Fruit fly (Drosophila melanogaster): ENCODE data around the gene Gr22f.

The Gr22f gene

dm6 chr2L:1735133-1735532, 21.1 kb downstream of the Gr22f start (continued):
- no peak for TF ChIP-seq dmrt11E (tag; optimal IDR thresholded peaks at IDR 0.05)
- TF ChIP-seq disco-r (GFP tag; optimal IDR thresholded peaks at IDR 0.05) = no peak
- peak; percentile 10 for TF ChIP-seq CG17359 (tag; optimal IDR thresholded peaks at IDR 0.05)
- no peak for TF ChIP-seq CG18262 (tag; optimal IDR thresholded peaks at IDR 0.05)
- peak; percentile 22 for TF ChIP-seq unpg (GFP tag; optimal IDR thresholded peaks at IDR 0.05)
- TF ChIP-seq gt (GFP tag; IDR thresholded peaks at IDR 0.05) = no peak
- TF ChIP-seq CG2129 (GFP tag; IDR thresholded peaks at IDR 0.05; ENCODE audit: partially characterized antibody) = no peak
- no peak for TF ChIP-seq eyg (GFP tag; optimal IDR thresholded peaks at IDR 0.05)
- no peak for TF ChIP-seq Fer1 (GFP tag; optimal IDR thresholded peaks at IDR 0.05)
- TF ChIP-seq Vsx1 (GFP tag; optimal IDR thresholded peaks at IDR 0.05) = peak; percentile 11
- no peak for TF ChIP-seq CG13296 (GFP tag; optimal IDR thresholded peaks at IDR 0.05)
- TF ChIP-seq CG15601 (tag; optimal IDR thresholded peaks at IDR 0.05) = peak; percentile 49
- no peak for TF ChIP-seq zfh1 (GFP tag; IDR thresholded peaks at IDR 0.05)
- TF ChIP-seq CG17361 (GFP tag; IDR thresholded peaks at IDR 0.05) = no peak
- TF ChIP-seq Asciz (GFP tag; optimal IDR thresholded peaks at IDR 0.05) = peak; percentile 18

dm6 chr2L:1733155-1733813, 23.0 kb downstream of the Gr22f start:
- no peak for TF ChIP-seq E2f1 (GFP tag; IDR thresholded peaks at IDR 0.05)
- TF ChIP-seq Sry-δ (GFP tag; optimal IDR thresholded peaks at IDR 0.05) = no peak
- TF ChIP-seq chinmo (GFP tag; IDR thresholded peaks at IDR 0.05; ENCODE audit: partially characterized antibody) = 0 out of 4 replicates have a peak, but pooled peaks have one; percentile 22
- no peak for TF ChIP-seq CG6765 (GFP tag; optimal IDR thresholded peaks at IDR 0.05)
- peak; percentile 67 for TF ChIP-seq kni (GFP tag; optimal IDR thresholded peaks at IDR 0.05)
- peak; percentile 33 for TF ChIP-seq Med (GFP tag)

DNA sequence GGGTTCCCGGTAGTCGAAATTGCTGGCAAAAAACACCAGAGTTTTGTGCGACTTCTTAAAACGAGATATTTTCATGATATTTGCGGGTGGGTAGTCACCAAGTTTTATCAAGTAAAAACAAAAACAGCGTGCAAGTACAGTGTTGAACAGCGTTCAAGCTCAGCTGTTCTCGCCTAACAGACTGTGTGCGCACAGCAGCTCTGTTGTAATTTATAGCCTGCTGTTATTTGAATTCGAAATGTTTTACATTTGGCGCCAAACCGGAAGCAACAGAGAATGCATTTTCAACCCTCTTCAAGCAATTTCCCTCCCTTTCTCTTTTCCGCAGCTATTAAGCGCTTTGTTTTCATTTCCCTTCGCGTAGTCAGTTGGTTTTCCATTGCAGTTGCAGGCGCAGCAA, 24.1 kb downstream of the Gr22f start, which contains the start of the genes CG17652 and CG17646:
Gene CG17652, minus strand, starts transcription at position 168 of the 400 bp plus-strand sequence.
Gene CG17646, plus strand, starts transcription at position 336 of the 400 bp plus-strand sequence.
- TF ChIP-seq trem (tag; optimal IDR thresholded peaks at IDR 0.05) (peak; percentile 46), ci (GFP tag; IDR thresholded peaks at IDR 0.05) (peak; percentile 69), bsh (GFP tag; optimal IDR thresholded peaks at IDR 0.05) (peak in 1 of 2 experiments; percentile 2), stwl (tag; optimal IDR thresholded peaks at IDR 0.05) (peak; percentile 33), dm (GFP tag; optimal IDR thresholded peaks at IDR 0.05) (peak; percentile 22), sr (GFP tag; IDR thresholded peaks at IDR 0.05) (peak; percentile 47; the same call in 1 of the 3 replicates), slou (GFP tag; optimal IDR thresholded peaks at IDR 0.05) (no peak), org-1 (GFP tag; optimal IDR thresholded peaks at IDR 0.05) (no peak), corto (GFP tag; optimal IDR thresholded peaks at IDR 0.05) (no peak), NC2α (GFP tag; optimal IDR thresholded peaks at IDR 0.05) (no peak), Blimp-1 (GFP tag; optimal IDR thresholded peaks at IDR 0.05) (no peak), crp (GFP tag; optimal IDR thresholded peaks at IDR 0.05) (peak in 1 of 2 experiments; percentile 83), zen2 (GFP tag; IDR thresholded peaks at IDR 0.05; ENCODE audit: partially characterized antibody) (no peak), CG10267 (tag; optimal IDR thresholded peaks at IDR 0.05) (peak; percentile 90), bcd (GFP tag; optimal IDR thresholded peaks at IDR 0.05) (no peak), tap (tag; optimal IDR thresholded peaks at IDR 0.05) (no peak), CG11696 (GFP tag; IDR thresholded peaks at IDR 0.05) (no peak), nom (GFP tag; optimal IDR thresholded peaks at IDR 0.05) (peak; percentile 27), CG2199 (GFP tag; IDR thresholded peaks at IDR 0.05) (no peak), Spps (tag; optimal IDR thresholded peaks at IDR 0.05) (no peak), CG14710 (tag; optimal IDR thresholded peaks at IDR 0.05) (peak; percentile 11), CG13287 (GFP tag; IDR thresholded peaks at IDR 0.05; ENCODE audit: partially characterized antibody) (peak; percentile 36; the same call in 1 of the 2 replicates), sqz (GFP tag; optimal IDR thresholded peaks at IDR 0.05) (no peak), Six4 (GFP tag; optimal IDR thresholded peaks at IDR 0.05) (no peak), Dfd (GFP tag; optimal IDR thresholded peaks at IDR 0.05) (no peak), oc (tag; optimal IDR thresholded peaks at IDR 0.05) (no peak)
